Fruit fly (Drosophila melanogaster) whole organism, embryonic: ENCODE results near the gene CG13069.

Experiments
- Atf-2 ChIP-seq: fragments of 200-800 bp; sonication (Bioruptor generic); optimal IDR thresholded peaks from 2 replicates; lab custom pipeline; 2016; ENCODE audit warnings: missing biosample characterization, missing genetic modification characterization
- BEAF-32 ChIP-seq: fragments of 200-800 bp; sonication (Bioruptor generic); optimal IDR thresholded peaks from 3 replicates; lab custom pipeline; 2017; ENCODE audit warnings: missing biosample characterization, missing genetic modification characterization, mild to moderate bottlenecking, moderate library complexity, missing genetic modification reagents
- Blimp-1 ChIP-seq: fragments of 200-800 bp; sonication (Bioruptor generic); optimal IDR thresholded peaks from 3 replicates; lab custom pipeline; 2018; ENCODE audit warnings: missing biosample characterization, missing genetic modification characterization, mild to moderate bottlenecking, moderate library complexity, missing genetic modification reagents
- C15 ChIP-seq: fragments of 200-800 bp; sonication (Bioruptor generic); IDR thresholded peaks from 3 replicates; pipeline ENCODE4 v1.3.6; 2022; ENCODE audit warnings: missing biosample characterization, missing genetic modification characterization
- CG10431 ChIP-seq: fragments of 200-800 bp; sonication (Bioruptor generic); optimal IDR thresholded peaks from 3 replicates; lab custom pipeline; 2018; ENCODE audit warnings: missing biosample characterization, mild to moderate bottlenecking, missing genetic modification characterization
- CG10979 ChIP-seq: fragments of 200-800 bp; sonication (Bioruptor generic); optimal IDR thresholded peaks from 2 replicates; lab custom pipeline; 2018; ENCODE audit warnings: missing biosample characterization, mild to moderate bottlenecking, missing genetic modification characterization, moderate library complexity
- CG11085 ChIP-seq: fragments of 200-800 bp; sonication (Bioruptor generic); IDR thresholded peaks from 2 replicates; pipeline ENCODE4 v1.3.6; 2022; ENCODE audit warnings: missing biosample characterization, missing genetic modification characterization
- CG11696 ChIP-seq: fragments of 200-800 bp; sonication (Bioruptor generic); IDR thresholded peaks from 2 replicates; pipeline ENCODE4 v1.3.6; 2022; ENCODE audit warnings: missing biosample characterization, missing genetic modification characterization
- CG15479 ChIP-seq: fragments of 200-800 bp; sonication (Bioruptor generic); optimal IDR thresholded peaks from 3 replicates; lab custom pipeline; 2019; ENCODE audit warnings: missing biosample characterization, mild to moderate bottlenecking, missing genetic modification characterization, moderate library complexity
- CG1603 ChIP-seq: fragments of 200-800 bp; sonication (Bioruptor generic); optimal IDR thresholded peaks from 2 replicates; lab custom pipeline; 2019; ENCODE audit warnings: missing biosample characterization, mild to moderate bottlenecking, missing genetic modification characterization, moderate library complexity
- CG17612 ChIP-seq: fragments of 200-800 bp; sonication (Bioruptor generic); IDR thresholded peaks from 2 replicates; pipeline ENCODE4 v1.3.6; 2022; ENCODE audit warnings: missing biosample characterization, missing genetic modification characterization
- CG32532 ChIP-seq: fragments of 200-800 bp; sonication (Bioruptor generic); IDR thresholded peaks from 2 replicates; pipeline ENCODE4 v1.3.6; 2022; ENCODE audit warnings: missing biosample characterization, missing genetic modification characterization
- CG34224 ChIP-seq: fragments of 200-800 bp; sonication (Bioruptor generic); IDR thresholded peaks from 3 replicates; pipeline ENCODE4 v1.3.6; 2022; ENCODE audit warnings: missing biosample characterization, missing genetic modification characterization; ENCODE audit not compliant: partially characterized antibody
- CG3726 ChIP-seq: fragments of 200-800 bp; sonication (Bioruptor generic); IDR thresholded peaks from 3 replicates; pipeline ENCODE4, ENCODE4 v1.3.6; 2022; ENCODE audit warnings: missing biosample characterization, missing genetic modification characterization
- CG42726 ChIP-seq: fragments of 200-800 bp; sonication (Bioruptor generic); IDR thresholded peaks from 2 replicates; pipeline ENCODE4 v1.3.6; 2022; ENCODE audit warnings: missing biosample characterization, missing genetic modification characterization; ENCODE audit not compliant: partially characterized antibody
- CG4404 ChIP-seq: fragments of 200-800 bp; sonication (Bioruptor generic); IDR thresholded peaks from 2 replicates; pipeline ENCODE4 v1.3.6; 2022; ENCODE audit warnings: missing biosample characterization, missing genetic modification characterization
- CG7745 ChIP-seq: fragments of 200-800 bp; sonication (Bioruptor generic); optimal IDR thresholded peaks from 2 replicates; lab custom pipeline; 2018; ENCODE audit warnings: missing biosample characterization, mild to moderate bottlenecking, missing genetic modification characterization, moderate library complexity
- Dfd ChIP-seq, 2 experiments: fragments of >200 bp; optimal IDR thresholded peaks; 2 replicates each; lab custom pipeline; 2017; ENCODE audit warnings: missing biosample characterization in 2 of 2, missing genetic modification characterization in 2 of 2
- ERR ChIP-seq: fragments of 200-800 bp; sonication (Bioruptor generic); optimal IDR thresholded peaks from 2 replicates; lab custom pipeline; 2016; ENCODE audit warnings: missing biosample characterization, missing genetic modification characterization
- Rfx ChIP-seq: fragments of 200-800 bp; sonication (Bioruptor generic); IDR thresholded peaks from 2 replicates; pipeline ENCODE4 v1.3.6; 2022; ENCODE audit warnings: missing biosample characterization, missing genetic modification characterization
- Scr ChIP-seq: fragments of 200-800 bp; sonication (Bioruptor generic); IDR thresholded peaks from 2 replicates; pipeline ENCODE4 v1.3.6; 2022; ENCODE audit warnings: missing biosample characterization, missing genetic modification characterization; ENCODE audit not compliant: partially characterized antibody
- amos ChIP-seq: fragments of 200-800 bp; sonication (Bioruptor generic); IDR thresholded peaks from 2 replicates; pipeline ENCODE4 v1.3.6; 2022; ENCODE audit warnings: missing biosample characterization, missing genetic modification characterization; ENCODE audit not compliant: partially characterized antibody
- bbx ChIP-seq: fragments of 200-800 bp; sonication (Bioruptor generic); IDR thresholded peaks from 2 replicates; pipeline ENCODE4 v1.3.6; 2022; ENCODE audit warnings: missing biosample characterization, missing genetic modification characterization; ENCODE audit not compliant: partially characterized antibody
- cad ChIP-seq: fragments of >200 bp; optimal IDR thresholded peaks from 2 replicates; lab custom pipeline; 2017; ENCODE audit warnings: missing biosample characterization, missing genetic modification characterization
- cwo ChIP-seq: fragments of 200-800 bp; sonication (Bioruptor generic); optimal IDR thresholded peaks from 3 replicates; lab custom pipeline; 2017; ENCODE audit warnings: missing biosample characterization, missing genetic modification characterization, mild to moderate bottlenecking, moderate library complexity, missing genetic modification reagents
- dati ChIP-seq: fragments of 200-800 bp; sonication (Bioruptor generic); IDR thresholded peaks from 2 replicates; pipeline ENCODE4 v1.3.6; 2022; ENCODE audit warnings: missing biosample characterization, missing genetic modification characterization
- dm ChIP-seq: fragments of 200-800 bp; sonication (Bioruptor generic); optimal IDR thresholded peaks from 3 replicates; lab custom pipeline; 2016; ENCODE audit warnings: missing biosample characterization, missing genetic modification characterization
- fu2 ChIP-seq: fragments of 200-800 bp; sonication (Bioruptor generic); optimal IDR thresholded peaks from 2 replicates; lab custom pipeline; 2016; ENCODE audit warnings: missing biosample characterization, missing genetic modification characterization
- mirr ChIP-seq: fragments of 200-800 bp; sonication (Bioruptor generic); optimal IDR thresholded peaks from 3 replicates; lab custom pipeline; 2018; ENCODE audit warnings: missing biosample characterization, mild to moderate bottlenecking, missing genetic modification characterization
- pb ChIP-seq: fragments of 200-800 bp; sonication (Bioruptor generic); optimal IDR thresholded peaks from 3 replicates; lab custom pipeline; 2016; ENCODE audit warnings: missing biosample characterization, missing genetic modification characterization
- run ChIP-seq: fragments of 200-800 bp; sonication (Bioruptor generic); optimal IDR thresholded peaks from 3 replicates; lab custom pipeline; 2018; ENCODE audit warnings: missing biosample characterization, mild to moderate bottlenecking, missing genetic modification characterization
- sens ChIP-seq: fragments of 200-800 bp; sonication (Bioruptor generic); peaks from one replicate; lab custom pipeline; 2016; ENCODE audit warnings: missing biosample characterization, missing genetic modification characterization
- stwl ChIP-seq: fragments of 200-800 bp; sonication (Bioruptor generic); optimal IDR thresholded peaks from 3 replicates; lab custom pipeline; 2018; ENCODE audit warnings: missing biosample characterization, mild to moderate bottlenecking, missing genetic modification characterization, moderate library complexity
- tap ChIP-seq: fragments of 200-800 bp; optimal IDR thresholded peaks from 3 replicates; lab custom pipeline; 2019; ENCODE audit warnings: missing biosample characterization, mild to moderate bottlenecking, missing genetic modification characterization, moderate library complexity
- tgo ChIP-seq: fragments of 200-800 bp; sonication (Bioruptor generic); IDR thresholded peaks from 3 replicates; pipeline ENCODE4 v1.3.6; 2022; ENCODE audit warnings: missing biosample characterization, missing genetic modification characterization
- vfl ChIP-seq: fragments of 200-800 bp; sonication (Bioruptor generic); optimal IDR thresholded peaks from 2 replicates; lab custom pipeline; 2016; ENCODE audit warnings: missing biosample characterization, missing genetic modification characterization
- z ChIP-seq: fragments of 200-800 bp; sonication (Bioruptor generic); IDR thresholded peaks from 3 replicates; pipeline ENCODE4 v1.3.6; 2022; ENCODE audit warnings: missing biosample characterization, missing genetic modification characterization
- zen2 ChIP-seq: fragments of 200-800 bp; sonication (Bioruptor generic); IDR thresholded peaks from 3 replicates; pipeline ENCODE4 v1.3.6; 2022; ENCODE audit warnings: missing biosample characterization, missing genetic modification characterization; ENCODE audit not compliant: partially characterized antibody

Gene CG13069

dm6 chr3L:16291678-16292077 lies 26.5 kb downstream of the CG13069 start (continued):
- TF ChIP-seq bbx (GFP tag; lab: Robert Waterston, UW): no peak
- TF ChIP-seq pb (GFP tag; lab: Kevin White, UChicago): no peak
- TF ChIP-seq amos: no peak
- 0 out of 3 replicates have a peak, but pooled peaks have one; percentile 17 for TF ChIP-seq z (GFP tag; lab: Robert Waterston, UW)

dm6 chr3L:16295447-16295846 lies 30.3 kb downstream of the CG13069 start, which contains the start of gene CG4962:
Gene CG4962 (minus strand): TSS chr3L:16295547.
- TF ChIP-seq fu2 (GFP tag; lab: Kevin White, UChicago) (no peak), CG7745 (tag; lab: Kevin White, UChicago) (no peak), zen2 (GFP tag; lab: Robert Waterston, UW) (no peak), run (tag; lab: Kevin White, UChicago) (no peak), CG11696 (GFP tag; lab: Robert Waterston, UW) (no peak), Scr (GFP tag; lab: Robert Waterston, UW) (no peak), cwo (GFP tag; lab: Kevin White, UChicago) (no peak), CG3726 (GFP tag; lab: Robert Waterston, UW) (no peak), Blimp-1 (no peak), CG4404 (GFP tag; lab: Robert Waterston, UW) (no peak), ERR (GFP tag; lab: Kevin White, UChicago) (no peak), dm (GFP tag; lab: Kevin White, UChicago) (no peak), mirr (no peak), cad (GFP tag; lab: Kevin White, UChicago) (no peak), sens (GFP tag; lab: Kevin White, UChicago) (no peak), tgo (GFP tag; lab: Robert Waterston, UW) (no peak), CG10979 (tag; lab: Kevin White, UChicago) (no peak), Rfx (no peak), CG1603 (tag; lab: Kevin White, UChicago) (no peak), CG34224 (GFP tag; lab: Robert Waterston, UW) (no peak)

- TF ChIP-seq C15: no peak
- no peak for TF ChIP-seq BEAF-32 (GFP tag; lab: Kevin White, UChicago)
- TF ChIP-seq dati: no peak
- TF ChIP-seq Atf-2 (GFP tag; lab: Kevin White, UChicago): no peak
- TF ChIP-seq CG11085: no peak
- no peak for TF ChIP-seq CG32532 (GFP tag; lab: Robert Waterston, UW)
- no peak for TF ChIP-seq tap (tag; lab: Kevin White, UChicago)
- TF ChIP-seq vfl (GFP tag; lab: Kevin White, UChicago): no peak
- TF ChIP-seq Dfd (GFP tag; optimal IDR thresholded peaks at IDR 0.05; lab: Kevin White, UChicago): no peak
- no peak for TF ChIP-seq CG17612 (GFP tag; lab: Robert Waterston, UW)
- no peak for TF ChIP-seq CG42726 (GFP tag; lab: Robert Waterston, UW)
- no peak for TF ChIP-seq CG15479
- TF ChIP-seq stwl: no peak
- TF ChIP-seq CG10431 (GFP tag; lab: Kevin White, UChicago): no peak
- TF ChIP-seq CG34224 (GFP tag; lab: Robert Waterston, UW): no peak
- TF ChIP-seq, all 482 proteins: peak for 0
Observed at dm6 chr3L:16301153-16301552, 36.0 kb downstream of the CG13069 start, which contains the start of gene CG4982. Gene CG4982 (plus strand): TSS chr3L:16301453.
